Fruit fly (Drosophila melanogaster) whole organism, embryonic: ENCODE results near the gene Vps13D.

Source experiments
- Ada2b ChIP-seq: fragments of 200-800 bp; sonication (Bioruptor generic); IDR thresholded peaks from 2 replicates; pipeline ENCODE4 v1.3.6; 2022; ENCODE audit warnings: missing biosample characterization, missing genetic modification characterization
- B-H1 ChIP-seq: fragments of 200-800 bp; sonication (Bioruptor generic); IDR thresholded peaks from 3 replicates; pipeline ENCODE4 v1.3.6; 2022; ENCODE audit warnings: missing biosample characterization, missing genetic modification characterization
- CG11398 ChIP-seq: fragments of 200-800 bp; sonication (Bioruptor generic); optimal IDR thresholded peaks from 2 replicates; lab custom pipeline; 2016; ENCODE audit warnings: missing biosample characterization, missing genetic modification characterization
- CG11696 ChIP-seq: fragments of 200-800 bp; sonication (Bioruptor generic); IDR thresholded peaks from 2 replicates; pipeline ENCODE4 v1.3.6; 2022; ENCODE audit warnings: missing biosample characterization, missing genetic modification characterization
- CG1233 ChIP-seq: fragments of 200-800 bp; sonication (Bioruptor generic); optimal IDR thresholded peaks from 4 replicates; lab custom pipeline; 2018; ENCODE audit warnings: missing biosample characterization, mild to moderate bottlenecking, missing genetic modification characterization
- CG13287 ChIP-seq: fragments of 200-800 bp; sonication (Bioruptor generic); IDR thresholded peaks from 2 replicates; pipeline ENCODE4 v1.3.6; 2022; ENCODE audit warnings: missing biosample characterization, missing genetic modification characterization; ENCODE audit not compliant: partially characterized antibody
- CG14014 ChIP-seq: fragments of 200-800 bp; sonication (Bioruptor generic); IDR thresholded peaks from 2 replicates; pipeline ENCODE4 v1.3.6; 2022; ENCODE audit warnings: missing biosample characterization, missing genetic modification characterization
- CG14710 ChIP-seq: fragments of 200-800 bp; sonication (Bioruptor generic); optimal IDR thresholded peaks from 3 replicates; lab custom pipeline; 2019; ENCODE audit warnings: missing biosample characterization, mild to moderate bottlenecking, missing genetic modification characterization, moderate library complexity
- CG15601 ChIP-seq: fragments of 200-800 bp; sonication (Bioruptor generic); optimal IDR thresholded peaks from 3 replicates; lab custom pipeline; 2019; ENCODE audit warnings: missing biosample characterization, mild to moderate bottlenecking, missing genetic modification characterization, moderate library complexity
- CG1602 ChIP-seq: fragments of 200-800 bp; sonication (Bioruptor generic); optimal IDR thresholded peaks from 3 replicates; lab custom pipeline; 2016; ENCODE audit warnings: missing biosample characterization, missing genetic modification characterization
- CG17328 ChIP-seq: fragments of 200-800 bp; sonication (Bioruptor generic); IDR thresholded peaks from 2 replicates; pipeline ENCODE4 v1.3.6; 2022; ENCODE audit warnings: missing biosample characterization, missing genetic modification characterization
- CG31224 ChIP-seq: fragments of 200-800 bp; sonication (Bioruptor generic); IDR thresholded peaks from 2 replicates; pipeline ENCODE4 v1.3.6; 2022; ENCODE audit warnings: missing biosample characterization, missing genetic modification characterization
- CG31441 ChIP-seq: fragments of 200-800 bp; sonication (Bioruptor generic); IDR thresholded peaks from 2 replicates; pipeline ENCODE4 v1.3.6; 2022; ENCODE audit warnings: missing biosample characterization, missing genetic modification characterization
- CG5180 ChIP-seq: fragments of 200-800 bp; sonication (Bioruptor generic); optimal IDR thresholded peaks from 3 replicates; lab custom pipeline; 2017; ENCODE audit warnings: missing biosample characterization, missing genetic modification characterization, mild to moderate bottlenecking, moderate library complexity, missing genetic modification reagents
- CG6175 ChIP-seq: fragments of 200-800 bp; sonication (Bioruptor generic); IDR thresholded peaks from 3 replicates; pipeline ENCODE4 v1.3.6; 2022; ENCODE audit warnings: missing biosample characterization, missing genetic modification characterization
- CG6683 ChIP-seq: fragments of 200-800 bp; sonication (Bioruptor generic); optimal IDR thresholded peaks from 2 replicates; lab custom pipeline; 2017; ENCODE audit warnings: missing biosample characterization, mild to moderate bottlenecking, missing genetic modification characterization, missing genetic modification reagents
- CG6791 ChIP-seq: fragments of 200-800 bp; sonication (Bioruptor generic); IDR thresholded peaks from 3 replicates; pipeline ENCODE4 v1.3.6; 2022; ENCODE audit warnings: missing biosample characterization, missing genetic modification characterization; ENCODE audit not compliant: partially characterized antibody
- CG7357 ChIP-seq: fragments of 200-800 bp; sonication (Bioruptor generic); IDR thresholded peaks from 3 replicates; pipeline ENCODE4 v1.3.6; 2022; ENCODE audit warnings: missing biosample characterization, missing genetic modification characterization
- CG8924 ChIP-seq: fragments of 200-800 bp; optimal IDR thresholded peaks from 3 replicates; lab custom pipeline; 2019; ENCODE audit warnings: missing biosample characterization, mild to moderate bottlenecking, missing genetic modification characterization, moderate library complexity
- CG8944 ChIP-seq: fragments of 200-800 bp; sonication (Bioruptor generic); optimal IDR thresholded peaks from 3 replicates; lab custom pipeline; 2016; ENCODE audit warnings: missing biosample characterization, missing genetic modification characterization
- CG9609 ChIP-seq: fragments of 200-800 bp; sonication (Bioruptor generic); optimal IDR thresholded peaks from 3 replicates; lab custom pipeline; 2016; ENCODE audit warnings: missing biosample characterization, missing genetic modification characterization
- CrebB ChIP-seq: fragments of 200-800 bp; sonication (Bioruptor generic); optimal IDR thresholded peaks from 3 replicates; lab custom pipeline; 2018; ENCODE audit warnings: missing biosample characterization, mild to moderate bottlenecking, missing genetic modification characterization
- Doc2 ChIP-seq: fragments of 200-800 bp; sonication (Bioruptor generic); IDR thresholded peaks from 2 replicates; pipeline ENCODE4 v1.3.6; 2022; ENCODE audit warnings: missing biosample characterization, missing genetic modification characterization
- Ets65A ChIP-seq: fragments of 200-800 bp; sonication (Bioruptor generic); peaks from one replicate; lab custom pipeline; 2016; ENCODE audit warnings: missing biosample characterization, missing genetic modification characterization
- Hmx ChIP-seq: fragments of 200-800 bp; sonication (Bioruptor generic); optimal IDR thresholded peaks from 2 replicates; lab custom pipeline; 2016; ENCODE audit warnings: missing biosample characterization, missing genetic modification characterization
- Hsf ChIP-seq: fragments of 200-800 bp; sonication (Bioruptor generic); optimal IDR thresholded peaks from 3 replicates; lab custom pipeline; 2016; ENCODE audit warnings: missing biosample characterization, missing genetic modification characterization
- Kr ChIP-seq: fragments of 200-800 bp; sonication (Bioruptor generic); optimal IDR thresholded peaks from 2 replicates; lab custom pipeline; 2017; ENCODE audit warnings: missing biosample characterization, mild to moderate bottlenecking, missing genetic modification characterization
- Lhr ChIP-seq: fragments of 200-800 bp; sonication (Bioruptor generic); optimal IDR thresholded peaks from 3 replicates; lab custom pipeline; 2017; ENCODE audit warnings: mild to moderate bottlenecking, missing biosample characterization, missing genetic modification reagents, missing genetic modification characterization
- Myb ChIP-seq: fragments of 200-800 bp; sonication (Bioruptor generic); optimal IDR thresholded peaks from 2 replicates; lab custom pipeline; 2016; ENCODE audit warnings: missing biosample characterization, missing genetic modification characterization
- NC2β ChIP-seq: fragments of 200-800 bp; sonication (Bioruptor generic); optimal IDR thresholded peaks from 2 replicates; lab custom pipeline; 2016; ENCODE audit warnings: missing biosample characterization, missing genetic modification characterization
- Xbp1 ChIP-seq: fragments of 200-800 bp; sonication (Bioruptor generic); optimal IDR thresholded peaks from 3 replicates; lab custom pipeline; 2016; ENCODE audit warnings: missing biosample characterization, mild to moderate bottlenecking, missing genetic modification characterization
- abd-A ChIP-seq: fragments of 200-800 bp; sonication (Bioruptor generic); optimal IDR thresholded peaks from 3 replicates; lab custom pipeline; 2019; ENCODE audit warnings: missing biosample characterization, mild to moderate bottlenecking, missing genetic modification characterization, moderate library complexity
- bigmax ChIP-seq: fragments of 200-800 bp; sonication (Bioruptor generic); optimal IDR thresholded peaks from 2 replicates; lab custom pipeline; 2018; ENCODE audit warnings: missing biosample characterization, mild to moderate bottlenecking, missing genetic modification characterization
- bsh ChIP-seq, 2 experiments: fragments of 200-800 bp; sonication (Bioruptor generic); optimal IDR thresholded peaks; 2 replicates each; lab custom pipeline; 2017 to 2018; ENCODE audit warnings: mild to moderate bottlenecking in 2 of 2, missing biosample characterization in 2 of 2, missing genetic modification characterization in 2 of 2, moderate library complexity in 1 of 2
- chm ChIP-seq: fragments of 200-800 bp; sonication (Bioruptor generic); IDR thresholded peaks from 2 replicates; pipeline ENCODE4 v1.3.6; 2022; ENCODE audit warnings: missing biosample characterization, missing genetic modification characterization
- dmrt99B ChIP-seq: fragments of 200-800 bp; sonication (Bioruptor generic); optimal IDR thresholded peaks from 2 replicates; lab custom pipeline; 2018; ENCODE audit warnings: missing biosample characterization, mild to moderate bottlenecking, missing genetic modification characterization, moderate library complexity
- eyg ChIP-seq: fragments of 200-800 bp; sonication (Bioruptor generic); optimal IDR thresholded peaks from 3 replicates; lab custom pipeline; 2016; ENCODE audit warnings: missing biosample characterization, missing genetic modification characterization
- ham ChIP-seq: fragments of 200-800 bp; sonication (Bioruptor generic); IDR thresholded peaks from 2 replicates; pipeline ENCODE4 v1.3.6; 2022; ENCODE audit warnings: missing biosample characterization, missing genetic modification characterization
- insv ChIP-seq, 2 experiments: fragments of 200-800 bp; sonication (Bioruptor generic); optimal IDR thresholded peaks; 3 replicates each; lab custom pipeline; 2016 to 2018; ENCODE audit warnings: missing biosample characterization in 2 of 2, missing genetic modification characterization in 2 of 2
- kay ChIP-seq: fragments of 200-800 bp; sonication (Bioruptor generic); optimal IDR thresholded peaks from 2 replicates; lab custom pipeline; 2016; ENCODE audit warnings: missing biosample characterization, missing genetic modification characterization
- lab ChIP-seq: fragments of 200-800 bp; sonication (Bioruptor generic); optimal IDR thresholded peaks from 3 replicates; lab custom pipeline; 2017; ENCODE audit warnings: missing biosample characterization, missing genetic modification characterization, mild to moderate bottlenecking, moderate library complexity, missing genetic modification reagents
- mld ChIP-seq: fragments of 200-800 bp; sonication (Bioruptor generic); IDR thresholded peaks from 3 replicates; pipeline ENCODE4 v1.3.6; 2022; ENCODE audit warnings: missing biosample characterization, missing genetic modification characterization; ENCODE audit not compliant: partially characterized antibody
- peb ChIP-seq: fragments of 200-800 bp; sonication (Bioruptor generic); IDR thresholded peaks from 2 replicates; pipeline ENCODE4 v1.3.6; 2022; ENCODE audit warnings: missing biosample characterization, missing genetic modification characterization
- pho ChIP-seq: fragments of 200-800 bp; sonication (Bioruptor generic); optimal IDR thresholded peaks from 2 replicates; lab custom pipeline; 2016; ENCODE audit warnings: missing biosample characterization, missing genetic modification characterization
- pum ChIP-seq: fragments of 200-800 bp; sonication (Bioruptor generic); optimal IDR thresholded peaks from 2 replicates; lab custom pipeline; 2016; ENCODE audit warnings: missing biosample characterization, missing genetic modification characterization
- pzg ChIP-seq: fragments of 200-800 bp; sonication (Bioruptor generic); optimal IDR thresholded peaks from 3 replicates; lab custom pipeline; 2018; ENCODE audit warnings: missing biosample characterization, mild to moderate bottlenecking, missing genetic modification characterization, moderate library complexity
- stwl ChIP-seq: fragments of 200-800 bp; sonication (Bioruptor generic); optimal IDR thresholded peaks from 3 replicates; lab custom pipeline; 2018; ENCODE audit warnings: missing biosample characterization, mild to moderate bottlenecking, missing genetic modification characterization, moderate library complexity
- toy ChIP-seq: fragments of 200-800 bp; sonication (Bioruptor generic); IDR thresholded peaks from 2 replicates; pipeline ENCODE4 v1.3.6; 2022; ENCODE audit warnings: missing biosample characterization, missing genetic modification characterization
- unpg ChIP-seq: fragments of 200-800 bp; sonication (Bioruptor generic); optimal IDR thresholded peaks from 3 replicates; lab custom pipeline; 2018; ENCODE audit warnings: missing biosample characterization, mild to moderate bottlenecking, missing genetic modification characterization, moderate library complexity
- vfl ChIP-seq: fragments of 200-800 bp; sonication (Bioruptor generic); optimal IDR thresholded peaks from 2 replicates; lab custom pipeline; 2016; ENCODE audit warnings: missing biosample characterization, missing genetic modification characterization
- z ChIP-seq: fragments of 200-800 bp; sonication (Bioruptor generic); IDR thresholded peaks from 3 replicates; pipeline ENCODE4 v1.3.6; 2022; ENCODE audit warnings: missing biosample characterization, missing genetic modification characterization

The Vps13D gene

DNA sequence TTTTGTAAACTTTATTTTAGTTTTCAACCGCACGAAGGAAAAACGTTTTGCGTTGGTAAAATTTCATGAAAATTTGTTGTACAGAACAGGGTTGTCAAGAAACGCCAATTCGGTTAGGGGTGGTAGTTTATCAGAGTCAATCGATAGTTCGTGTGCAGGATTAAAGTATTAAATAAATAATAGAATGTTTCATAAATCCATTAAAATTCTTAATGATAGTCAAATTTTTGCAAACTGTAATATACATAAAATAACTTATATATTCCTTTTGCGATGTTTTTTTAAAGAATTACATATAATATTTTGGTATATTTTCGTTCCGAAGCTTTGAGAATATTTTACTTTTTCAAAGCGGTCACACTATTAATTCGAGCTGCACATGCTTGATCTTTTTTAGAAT lies 59.1 kb downstream of the Vps13D start, which contains the start of the genes Sf3a2 and CG42588 (continued):
- no peak; the same call in 1 of the 3 replicates for TF ChIP-seq CG6791 (GFP tag; lab: Robert Waterston, UW)
- no peak for TF ChIP-seq dmrt99B
- TF ChIP-seq Xbp1 (GFP tag; lab: Kevin White, UChicago) = peak; percentile 81
- no peak for TF ChIP-seq CG7357 (GFP tag; lab: Robert Waterston, UW)
- TF ChIP-seq lab (GFP tag; lab: Kevin White, UChicago) = no peak
- TF ChIP-seq CrebB (tag; lab: Kevin White, UChicago) = no peak
- TF ChIP-seq Hsf (GFP tag; lab: Kevin White, UChicago) = peak; percentile 73
- TF ChIP-seq insv (GFP tag; optimal IDR thresholded peaks at IDR 0.05; lab: Kevin White, UChicago) = no peak
- TF ChIP-seq NC2β = no peak
- TF ChIP-seq CG5180 (GFP tag; lab: Kevin White, UChicago) = no peak
- TF ChIP-seq eyg = no peak
- peak; percentile 61 for TF ChIP-seq stwl (tag; lab: Kevin White, UChicago)
- peak; percentile 78 for TF ChIP-seq CG8924 (tag; lab: Kevin White, UChicago)
- peak; percentile 10 for TF ChIP-seq CG9609 (GFP tag; lab: Kevin White, UChicago)
- TF ChIP-seq CG14014 (GFP tag; lab: Robert Waterston, UW) = peak; percentile 56
- TF ChIP-seq vfl (GFP tag; lab: Kevin White, UChicago) = no peak
- peak; percentile 18 for TF ChIP-seq CG8944
- peak; percentile 86 for TF ChIP-seq CG14710
- TF ChIP-seq Myb (GFP tag; lab: Kevin White, UChicago) = peak; percentile 1
- TF ChIP-seq ham = no peak
- TF ChIP-seq CG15601 = peak; percentile 77
- TF ChIP-seq pum (GFP tag; lab: Kevin White, UChicago) = peak; percentile 2
- peak; percentile 57; the same call in 1 of the 2 replicates for TF ChIP-seq chm
- TF ChIP-seq kay (GFP tag; lab: Kevin White, UChicago) = peak; percentile 29
- TF ChIP-seq Kr = no peak
- TF ChIP-seq peb (GFP tag; lab: Robert Waterston, UW) = no peak
- peak; percentile 44; the same call in 2 of the 3 replicates for TF ChIP-seq B-H1 (GFP tag; lab: Robert Waterston, UW)
- TF ChIP-seq Doc2 = no peak
- TF ChIP-seq CG1602 (GFP tag; lab: Kevin White, UChicago) = peak; percentile 79
- peak; percentile 41 for TF ChIP-seq unpg
- no peak for TF ChIP-seq abd-A (tag; lab: Kevin White, UChicago)
- no peak; the same call in 1 of the 2 replicates for TF ChIP-seq CG31441 (GFP tag; lab: Robert Waterston, UW)
- no peak for TF ChIP-seq CG6683 (GFP tag; lab: Kevin White, UChicago)
- no peak for TF ChIP-seq Lhr (GFP tag; lab: Kevin White, UChicago)
- TF ChIP-seq Ets65A (GFP tag; lab: Kevin White, UChicago) = peak; percentile 96
- TF ChIP-seq bigmax = no peak
- TF ChIP-seq CG6175 = no peak
- peak; percentile 44; the same call in 1 of the 2 replicates for TF ChIP-seq CG31224 (GFP tag; lab: Robert Waterston, UW)
- no peak for TF ChIP-seq toy (GFP tag; lab: Robert Waterston, UW)
- TF ChIP-seq z (GFP tag; lab: Robert Waterston, UW) = no peak
- no peak for TF ChIP-seq Hmx (GFP tag; lab: Kevin White, UChicago)
- peak; percentile 44; the same call in 1 of the 2 replicates for TF ChIP-seq CG17328
- TF ChIP-seq pho (GFP tag; lab: Kevin White, UChicago) = peak; percentile 64
- TF ChIP-seq mld = no peak
- peak in 1 of 2 experiments; percentile 64 for TF ChIP-seq bsh (GFP tag; optimal IDR thresholded peaks at IDR 0.05; lab: Kevin White, UChicago)
- no peak for TF ChIP-seq CG11696
- peak; percentile 66 for TF ChIP-seq pzg (GFP tag; lab: Kevin White, UChicago)
- TF ChIP-seq Ada2b = peak; percentile 58
- TF ChIP-seq CG11398 (GFP tag; lab: Kevin White, UChicago) = no peak
- TF ChIP-seq CG13287 (GFP tag; lab: Robert Waterston, UW) = peak; percentile 89
- TF ChIP-seq CG1233 (GFP tag; lab: Kevin White, UChicago) = no peak
